Fruit fly (Drosophila melanogaster) whole organism, embryonic: ENCODE results near the gene CG43755.
A peak's percentile ranks its signal among the peaks of the same experiment; 100 is the strongest.

Source experiments
- Asciz ChIP-seq: fragments of 200-800 bp; sonication (Bioruptor generic); optimal IDR thresholded peaks from 2 replicates; lab custom pipeline; 2017; ENCODE audit warnings: missing biosample characterization, mild to moderate bottlenecking, missing genetic modification characterization, missing genetic modification reagents
- BtbVII ChIP-seq: fragments of 200-800 bp; sonication (Bioruptor generic); optimal IDR thresholded peaks from 3 replicates; lab custom pipeline; 2017; ENCODE audit warnings: missing biosample characterization, mild to moderate bottlenecking, missing genetic modification characterization
- CG12769 ChIP-seq: fragments of 200-800 bp; sonication (Bioruptor generic); optimal IDR thresholded peaks from 2 replicates; lab custom pipeline; 2019; ENCODE audit warnings: missing biosample characterization, mild to moderate bottlenecking, missing genetic modification characterization, moderate library complexity
- CG2712 ChIP-seq: fragments of 200-800 bp; optimal IDR thresholded peaks from 3 replicates; lab custom pipeline; 2019; ENCODE audit warnings: missing biosample characterization, mild to moderate bottlenecking, missing genetic modification characterization, moderate library complexity
- CG2889 ChIP-seq: fragments of 200-800 bp; sonication (Bioruptor generic); IDR thresholded peaks from 3 replicates; pipeline ENCODE4 v1.3.6; 2022; ENCODE audit warnings: missing biosample characterization, missing genetic modification characterization
- CG30431 ChIP-seq: fragments of 200-800 bp; sonication (Bioruptor generic); optimal IDR thresholded peaks from 2 replicates; lab custom pipeline; 2017; ENCODE audit warnings: missing biosample characterization, missing genetic modification characterization
- CG6272 ChIP-seq: fragments of 200-800 bp; sonication (Bioruptor generic); IDR thresholded peaks from 2 replicates; pipeline ENCODE4 v1.3.6; 2022; ENCODE audit warnings: missing biosample characterization, missing genetic modification characterization
- CG8359 ChIP-seq: fragments of 200-800 bp; sonication (Bioruptor generic); optimal IDR thresholded peaks from 2 replicates; lab custom pipeline; 2017; ENCODE audit warnings: missing biosample characterization, mild to moderate bottlenecking, missing genetic modification characterization, borderline replicate concordance
- CG8924 ChIP-seq: fragments of 200-800 bp; optimal IDR thresholded peaks from 3 replicates; lab custom pipeline; 2019; ENCODE audit warnings: missing biosample characterization, mild to moderate bottlenecking, missing genetic modification characterization, moderate library complexity
- CG9817 ChIP-seq: fragments of 200-800 bp; sonication (Bioruptor generic); optimal IDR thresholded peaks from 2 replicates; lab custom pipeline; 2018; ENCODE audit warnings: missing biosample characterization, mild to moderate bottlenecking, missing genetic modification characterization, moderate library complexity
- D19B ChIP-seq: fragments of 200-800 bp; sonication (Bioruptor generic); optimal IDR thresholded peaks from 2 replicates; lab custom pipeline; 2017; ENCODE audit warnings: missing biosample characterization, mild to moderate bottlenecking, missing genetic modification characterization
- Ets65A ChIP-seq: fragments of 200-800 bp; sonication (Bioruptor generic); peaks from one replicate; lab custom pipeline; 2016; ENCODE audit warnings: missing biosample characterization, missing genetic modification characterization
- Lim3 ChIP-seq: fragments of 200-800 bp; sonication (Bioruptor generic); IDR thresholded peaks from 2 replicates; pipeline ENCODE4 v1.3.6; 2022; ENCODE audit warnings: missing biosample characterization, missing genetic modification characterization
- Med ChIP-seq: fragments of 200-800 bp; sonication (Bioruptor generic); peaks from one replicate; lab custom pipeline; 2016; ENCODE audit warnings: missing biosample characterization, missing genetic modification characterization, mild to moderate bottlenecking, inconsistent platforms, moderate library complexity
- Meics ChIP-seq: fragments of 200-800 bp; sonication (Bioruptor generic); optimal IDR thresholded peaks from 2 replicates; lab custom pipeline; 2017; ENCODE audit warnings: missing biosample characterization, mild to moderate bottlenecking, missing genetic modification characterization
- Nf-YA ChIP-seq: fragments of 200-800 bp; sonication (Bioruptor generic); IDR thresholded peaks from 2 replicates; pipeline ENCODE4 v1.3.6; 2022; ENCODE audit warnings: missing biosample characterization, missing genetic modification characterization
- PHDP ChIP-seq: fragments of 200-800 bp; sonication (Bioruptor generic); optimal IDR thresholded peaks from 3 replicates; lab custom pipeline; 2018; ENCODE audit warnings: missing biosample characterization, mild to moderate bottlenecking, missing genetic modification characterization, moderate library complexity
- Pdp1 ChIP-seq, 2 experiments: fragments of 200-800 bp; sonication (Bioruptor generic); optimal IDR thresholded peaks; 3 replicates each; lab custom pipeline; 2016; ENCODE audit warnings: missing biosample characterization in 2 of 2, missing genetic modification characterization in 2 of 2, mild to moderate bottlenecking in 1 of 2, moderate library complexity in 1 of 2
- Ravus ChIP-seq: fragments of 200-800 bp; sonication (Bioruptor generic); IDR thresholded peaks from 2 replicates; pipeline ENCODE4 v1.3.6; 2022; ENCODE audit warnings: missing biosample characterization, missing genetic modification characterization
- Xbp1 ChIP-seq: fragments of 200-800 bp; sonication (Bioruptor generic); optimal IDR thresholded peaks from 3 replicates; lab custom pipeline; 2016; ENCODE audit warnings: missing biosample characterization, mild to moderate bottlenecking, missing genetic modification characterization
- abd-A ChIP-seq: fragments of 200-800 bp; sonication (Bioruptor generic); optimal IDR thresholded peaks from 3 replicates; lab custom pipeline; 2019; ENCODE audit warnings: missing biosample characterization, mild to moderate bottlenecking, missing genetic modification characterization, moderate library complexity
- danr ChIP-seq: fragments of 200-800 bp; sonication (Bioruptor generic); IDR thresholded peaks from 2 replicates; pipeline ENCODE4 v1.3.6; 2022; ENCODE audit warnings: missing biosample characterization, missing genetic modification characterization
- dmrt99B ChIP-seq: fragments of 200-800 bp; sonication (Bioruptor generic); optimal IDR thresholded peaks from 2 replicates; lab custom pipeline; 2018; ENCODE audit warnings: missing biosample characterization, mild to moderate bottlenecking, missing genetic modification characterization, moderate library complexity
- ewg ChIP-seq: fragments of 200-800 bp; sonication (Bioruptor generic); optimal IDR thresholded peaks from 3 replicates; lab custom pipeline; 2017; ENCODE audit warnings: mild to moderate bottlenecking, missing biosample characterization, missing genetic modification reagents, missing genetic modification characterization
- fd64A ChIP-seq: fragments of 200-800 bp; sonication (Bioruptor generic); optimal IDR thresholded peaks from 3 replicates; lab custom pipeline; 2018; ENCODE audit warnings: missing biosample characterization, mild to moderate bottlenecking, missing genetic modification characterization
- gro ChIP-seq: fragments of 200-800 bp; sonication (Bioruptor generic); optimal IDR thresholded peaks from 2 replicates; lab custom pipeline; 2016; ENCODE audit warnings: missing biosample characterization, missing genetic modification characterization
- insv ChIP-seq, 2 experiments: fragments of 200-800 bp; sonication (Bioruptor generic); optimal IDR thresholded peaks; 3 replicates each; lab custom pipeline; 2016 to 2018; ENCODE audit warnings: missing biosample characterization in 2 of 2, missing genetic modification characterization in 2 of 2
- kah ChIP-seq: fragments of 200-800 bp; sonication (Bioruptor generic); optimal IDR thresholded peaks from 2 replicates; lab custom pipeline; 2018; ENCODE audit warnings: missing biosample characterization, mild to moderate bottlenecking, missing genetic modification characterization
- lilli ChIP-seq: fragments of 200-800 bp; sonication (Bioruptor generic); optimal IDR thresholded peaks from 3 replicates; lab custom pipeline; 2016; ENCODE audit warnings: missing biosample characterization, missing genetic modification characterization
- mam ChIP-seq: fragments of 200-800 bp; sonication (Bioruptor generic); optimal IDR thresholded peaks from 3 replicates; lab custom pipeline; 2016; ENCODE audit warnings: missing biosample characterization, missing genetic modification characterization
- pros ChIP-seq: fragments of 200-800 bp; sonication (Bioruptor generic); optimal IDR thresholded peaks from 3 replicates; lab custom pipeline; 2019; ENCODE audit warnings: missing biosample characterization, mild to moderate bottlenecking, missing genetic modification characterization, moderate library complexity
- run ChIP-seq: fragments of 200-800 bp; sonication (Bioruptor generic); optimal IDR thresholded peaks from 3 replicates; lab custom pipeline; 2018; ENCODE audit warnings: missing biosample characterization, mild to moderate bottlenecking, missing genetic modification characterization
- sd ChIP-seq: fragments of 200-800 bp; sonication (Bioruptor generic); optimal IDR thresholded peaks from 3 replicates; lab custom pipeline; 2018; ENCODE audit warnings: missing biosample characterization, mild to moderate bottlenecking, missing genetic modification characterization, moderate library complexity
- sens ChIP-seq: fragments of 200-800 bp; sonication (Bioruptor generic); peaks from one replicate; lab custom pipeline; 2016; ENCODE audit warnings: missing biosample characterization, missing genetic modification characterization
- so ChIP-seq: fragments of 200-800 bp; sonication (Bioruptor generic); IDR thresholded peaks from 3 replicates; pipeline ENCODE4 v1.3.6; 2022; ENCODE audit warnings: missing biosample characterization, missing genetic modification characterization
- sr ChIP-seq: fragments of 200-800 bp; sonication (Bioruptor generic); IDR thresholded peaks from 3 replicates; pipeline ENCODE4 v1.3.6; 2022; ENCODE audit warnings: missing biosample characterization, missing genetic modification characterization
- tio ChIP-seq: fragments of 200-800 bp; sonication (Bioruptor generic); optimal IDR thresholded peaks from 2 replicates; lab custom pipeline; 2017; ENCODE audit warnings: missing biosample characterization, missing genetic modification characterization, inconsistent platforms
- zfh2 ChIP-seq: fragments of 200-800 bp; sonication (Bioruptor generic); optimal IDR thresholded peaks from 2 replicates; lab custom pipeline; 2016; ENCODE audit warnings: missing biosample characterization, missing genetic modification characterization

The CG43755 gene

DNA sequence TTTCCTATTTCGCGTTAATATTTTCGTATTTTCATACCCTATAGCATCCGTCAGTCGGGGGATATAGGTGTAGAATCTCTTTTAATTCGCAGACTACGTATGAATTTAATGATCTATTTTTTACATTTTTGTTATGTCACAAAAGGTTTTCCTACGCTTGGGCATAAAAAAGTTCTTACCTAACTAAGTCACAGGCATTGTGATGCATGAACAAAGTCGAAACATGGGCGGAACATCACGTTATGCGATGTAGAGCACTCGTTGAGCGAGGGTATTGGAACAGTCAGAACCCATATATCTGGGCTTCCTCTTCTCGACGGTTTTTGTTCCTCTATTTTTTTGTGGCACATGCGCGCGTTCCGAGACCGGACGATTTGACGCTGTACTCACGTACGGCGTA lies 20.4 kb downstream of the CG43755 start (continued):
- TF ChIP-seq Ets65A = peak; percentile 90
- peak; percentile 1 to 22 for TF ChIP-seq Pdp1 (GFP tag; optimal IDR thresholded peaks at IDR 0.05; lab: Kevin White, UChicago)
- no peak for TF ChIP-seq CG9817 (tag; lab: Kevin White, UChicago)
- peak; percentile 30 for TF ChIP-seq PHDP (tag; lab: Kevin White, UChicago)
- TF ChIP-seq pros (GFP tag; lab: Kevin White, UChicago) = no peak
- 0 out of 2 replicates have a peak, but pooled peaks have one; percentile 13 for TF ChIP-seq CG6272
- TF ChIP-seq Med (GFP tag; lab: Kevin White, UChicago) = peak; percentile 80
- no peak for TF ChIP-seq Asciz (GFP tag; lab: Kevin White, UChicago)
- TF ChIP-seq danr (GFP tag; lab: Robert Waterston, UW) = no peak
- TF ChIP-seq Meics (GFP tag; lab: Kevin White, UChicago) = peak; percentile 19
- no peak for TF ChIP-seq insv (GFP tag; optimal IDR thresholded peaks at IDR 0.05; lab: Kevin White, UChicago)
- peak; percentile 4 for TF ChIP-seq mam (GFP tag; lab: Kevin White, UChicago)
- peak; percentile 36 for TF ChIP-seq lilli (GFP tag; lab: Kevin White, UChicago)
- peak; percentile 13 for TF ChIP-seq gro (GFP tag; lab: Kevin White, UChicago)
- TF ChIP-seq CG2712 (tag; lab: Kevin White, UChicago) = peak; percentile 14
- TF ChIP-seq Lim3 (GFP tag; lab: Robert Waterston, UW) = no peak
- TF ChIP-seq CG8924 (tag; lab: Kevin White, UChicago) = no peak
- TF ChIP-seq CG2889 (GFP tag; lab: Robert Waterston, UW) = no peak
- TF ChIP-seq D19B (GFP tag; lab: Kevin White, UChicago) = peak; percentile 89
- peak; percentile 9 for TF ChIP-seq Xbp1 (GFP tag; lab: Kevin White, UChicago)
- no peak for TF ChIP-seq BtbVII (GFP tag; lab: Kevin White, UChicago)
- TF ChIP-seq ewg (GFP tag; lab: Kevin White, UChicago) = peak; percentile 6
- TF ChIP-seq CG8359 (GFP tag; lab: Kevin White, UChicago) = no peak
- peak; percentile 17 for TF ChIP-seq zfh2 (GFP tag; lab: Kevin White, UChicago)
- peak; percentile 30 for TF ChIP-seq tio
- TF ChIP-seq dmrt99B (tag; lab: Kevin White, UChicago) = peak; percentile 18

- TF ChIP-seq sr (GFP tag; lab: Robert Waterston, UW) (peak; percentile 56; the same call in 1 of the 3 replicates), so (no peak), tio (no peak), Pdp1 (GFP tag; optimal IDR thresholded peaks at IDR 0.05; lab: Kevin White, UChicago) (no peak), Nf-YA (GFP tag; lab: Robert Waterston, UW) (no peak), Ravus (no peak), abd-A (tag; lab: Kevin White, UChicago) (peak; percentile 27), CG12769 (tag; lab: Kevin White, UChicago) (peak; percentile 71), CG6272 (no peak), run (tag; lab: Kevin White, UChicago) (peak; percentile 17), kah (GFP tag; lab: Kevin White, UChicago) (peak; percentile 69), CG30431 (GFP tag; lab: Kevin White, UChicago) (no peak), fd64A (GFP tag; lab: Kevin White, UChicago) (peak; percentile 43), sd (tag; lab: Kevin White, UChicago) (peak; percentile 69), sens (peak; percentile 3)
- TF ChIP-seq, all 482 proteins: peak for 8
Measured at dm6 chr2L:308194-308706, 21.3 kb downstream of the CG43755 start.
